Fruit fly (Drosophila melanogaster) whole organism, wandering third instar larva: ENCODE measurements around the gene CG14731.
"Not testable (repeated sequence)": the region's sequence is repeated elsewhere in the genome, so short reads cannot be mapped to it uniquely, and the experiment has no call there.

Experiments
- Abd-B ChIP-seq: fragments of >200 bp; optimal IDR thresholded peaks from 2 replicates; lab custom pipeline; 2017; ENCODE audit warnings: missing biosample characterization, missing genetic modification characterization
- CG32264 ChIP-seq: fragments of 200-800 bp; sonication (Bioruptor generic); optimal IDR thresholded peaks from 2 replicates; lab custom pipeline; 2016; ENCODE audit warnings: missing biosample characterization, missing genetic modification characterization
- CG9705 ChIP-seq: fragments of 200-800 bp; sonication (Bioruptor generic); optimal IDR thresholded peaks from 2 replicates; lab custom pipeline; 2018; ENCODE audit warnings: missing biosample characterization, mild to moderate bottlenecking, missing genetic modification characterization
- Dfd ChIP-seq: fragments of >200 bp; optimal IDR thresholded peaks from 2 replicates; lab custom pipeline; 2017; ENCODE audit warnings: missing biosample characterization, missing genetic modification characterization
- Dif ChIP-seq: fragments of 200-275, 200-300 bp; sonication (Bioruptor generic); optimal IDR thresholded peaks from 2 replicates; lab custom pipeline; 2018; ENCODE audit warnings: missing biosample characterization, missing genetic modification characterization; ENCODE audit not compliant: partially characterized antibody
- GATAd ChIP-seq: sonication (Bioruptor generic); optimal IDR thresholded peaks from 2 replicates; lab custom pipeline; 2016; ENCODE audit warnings: missing biosample characterization, missing genetic modification characterization
- HLH106 ChIP-seq: fragments of 200-800 bp; optimal IDR thresholded peaks from 3 replicates; lab custom pipeline; 2019; ENCODE audit warnings: missing biosample characterization, mild to moderate bottlenecking, missing genetic modification characterization, moderate library complexity
- Hnf4 ChIP-seq: fragments of 200-800 bp; sonication (Bioruptor generic); optimal IDR thresholded peaks from 2 replicates; lab custom pipeline; 2016; ENCODE audit warnings: missing biosample characterization, mild to moderate bottlenecking, missing genetic modification characterization
- Hr78 ChIP-seq: fragments of >200 bp; optimal IDR thresholded peaks from 2 replicates; lab custom pipeline; 2017; ENCODE audit warnings: missing biosample characterization, missing genetic modification characterization
- Hr83 ChIP-seq: fragments of 200-300 bp; sonication (Bioruptor generic); optimal IDR thresholded peaks from 2 replicates; lab custom pipeline; 2016; ENCODE audit warnings: missing biosample characterization, mild to moderate bottlenecking, missing genetic modification characterization, moderate library complexity; ENCODE audit not compliant: poor library complexity, severe bottlenecking
- Jra ChIP-seq: sonication (Bioruptor generic); optimal IDR thresholded peaks from 2 replicates; lab custom pipeline; 2016; ENCODE audit warnings: missing biosample characterization, missing genetic modification characterization
- Myc ChIP-seq: fragments of >200 bp; optimal IDR thresholded peaks from 2 replicates; lab custom pipeline; 2017
- N ChIP-seq: fragments of >200 bp; optimal IDR thresholded peaks from 2 replicates; lab custom pipeline; 2018; ENCODE audit warnings: missing biosample characterization, missing external identifiers, missing genetic modification characterization
- OdsH ChIP-seq: fragments of 200-800 bp; sonication (Bioruptor generic); optimal IDR thresholded peaks from 2 replicates; lab custom pipeline; 2016; ENCODE audit warnings: missing biosample characterization, mild to moderate bottlenecking, missing genetic modification characterization
- Rel ChIP-seq, 2 experiments: fragments of 200-800 bp; sonication (Bioruptor generic) in 1 of 2; optimal IDR thresholded peaks; 2 replicates in 1 of 2; 3 replicates in 1 of 2; lab custom pipeline; 2016 to 2019; ENCODE audit warnings: mild to moderate bottlenecking in 2 of 2, missing biosample characterization in 2 of 2, missing genetic modification characterization in 2 of 2, moderate library complexity in 1 of 2
- Sp1 ChIP-seq: fragments of 200-800 bp; sonication (Bioruptor generic); optimal IDR thresholded peaks from 3 replicates; lab custom pipeline; 2019; ENCODE audit warnings: missing biosample characterization, mild to moderate bottlenecking, missing genetic modification characterization, moderate library complexity
- Vsx2 ChIP-seq: fragments of 200-300, 225-300 bp; sonication (Bioruptor generic); optimal IDR thresholded peaks from 2 replicates; lab custom pipeline; 2018; ENCODE audit warnings: missing biosample characterization, missing genetic modification characterization; ENCODE audit not compliant: partially characterized antibody
- br ChIP-seq: fragments of 200-800 bp; sonication (Bioruptor generic); optimal IDR thresholded peaks from 2 replicates; lab custom pipeline; 2016; ENCODE audit warnings: missing biosample characterization, missing genetic modification characterization
- brk ChIP-seq: fragments of 200-800 bp; sonication (Bioruptor generic); optimal IDR thresholded peaks from 2 replicates; lab custom pipeline; 2016; ENCODE audit warnings: missing biosample characterization, mild to moderate bottlenecking, missing genetic modification characterization
- dmrt93B ChIP-seq: fragments of 200-800 bp; sonication (Bioruptor generic); optimal IDR thresholded peaks from 2 replicates; lab custom pipeline; 2018; ENCODE audit warnings: missing biosample characterization, mild to moderate bottlenecking, missing genetic modification characterization
- dsf ChIP-seq: sonication (Bioruptor generic); optimal IDR thresholded peaks from 2 replicates; lab custom pipeline; 2016; ENCODE audit warnings: missing biosample characterization, missing genetic modification characterization, borderline replicate concordance
- ey ChIP-seq: fragments of 200-800 bp; sonication (Bioruptor generic); optimal IDR thresholded peaks from 2 replicates; lab custom pipeline; 2016; ENCODE audit warnings: missing biosample characterization, missing genetic modification characterization
- foxo ChIP-seq, 2 experiments: fragments of 200-800 bp; sonication (Bioruptor generic); optimal IDR thresholded peaks; 2 replicates in 1 of 2; 3 replicates in 1 of 2; lab custom pipeline; 2016 to 2017; ENCODE audit warnings: missing biosample characterization in 2 of 2, missing genetic modification characterization in 2 of 2
- fru ChIP-seq: fragments of 200-800 bp; sonication (Bioruptor generic); optimal IDR thresholded peaks from 3 replicates; lab custom pipeline; 2016; ENCODE audit warnings: missing biosample characterization, mild to moderate bottlenecking, missing genetic modification characterization
- h ChIP-seq: fragments of 200-800 bp; sonication (Bioruptor generic); optimal IDR thresholded peaks from 3 replicates; lab custom pipeline; 2016; ENCODE audit warnings: missing biosample characterization, mild to moderate bottlenecking, missing genetic modification characterization
- jim ChIP-seq: fragments of 175-275, 200-325 bp; sonication (Bioruptor generic); optimal IDR thresholded peaks from 2 replicates; lab custom pipeline; 2016; ENCODE audit warnings: missing biosample characterization, mild to moderate bottlenecking, missing genetic modification characterization
- lola ChIP-seq: fragments of >200 bp; optimal IDR thresholded peaks from 2 replicates; lab custom pipeline; 2017; ENCODE audit warnings: missing biosample characterization, missing genetic modification characterization
- pan ChIP-seq: fragments of >200 bp; optimal IDR thresholded peaks from 2 replicates; lab custom pipeline; 2017
- psq ChIP-seq: fragments of 200-800 bp; sonication (Bioruptor generic); optimal IDR thresholded peaks from 3 replicates; lab custom pipeline; 2017; ENCODE audit warnings: missing biosample characterization, mild to moderate bottlenecking, missing genetic modification characterization, moderate library complexity
- rgr ChIP-seq: fragments of 200-800 bp; sonication (Bioruptor generic); optimal IDR thresholded peaks from 3 replicates; lab custom pipeline; 2016; ENCODE audit warnings: missing biosample characterization, mild to moderate bottlenecking, missing genetic modification characterization
- sage ChIP-seq: fragments of 200-800 bp; sonication (Bioruptor generic); optimal IDR thresholded peaks from 2 replicates; lab custom pipeline; 2016; ENCODE audit warnings: missing biosample characterization, mild to moderate bottlenecking, missing genetic modification characterization
- sv ChIP-seq: fragments of 200-800 bp; sonication (Bioruptor generic); optimal IDR thresholded peaks from 3 replicates; lab custom pipeline; 2016; ENCODE audit warnings: missing biosample characterization, missing genetic modification characterization
- woc ChIP-seq: sonication (Bioruptor generic); optimal IDR thresholded peaks from 2 replicates; lab custom pipeline; 2016; ENCODE audit warnings: missing biosample characterization, mild to moderate bottlenecking, missing genetic modification characterization

The CG14731 gene

DNA sequence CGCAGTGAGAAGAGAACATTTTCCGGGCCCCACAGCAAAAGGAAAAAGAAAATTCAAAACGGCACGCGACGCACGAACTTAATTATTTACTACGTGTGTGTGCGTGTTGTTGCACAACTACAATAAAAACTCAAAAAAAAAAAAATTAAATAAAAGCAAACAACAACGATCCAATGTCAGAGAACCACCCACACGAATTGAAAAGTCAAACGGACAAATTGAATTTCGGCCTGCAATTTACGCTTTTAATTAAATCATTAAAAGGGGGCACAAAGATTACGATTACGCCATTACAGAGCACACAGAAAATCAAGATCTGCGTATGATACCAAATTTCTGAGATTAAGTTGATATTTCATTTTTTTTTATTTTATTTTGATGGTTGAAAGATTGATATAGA, 16.9 kb downstream of the CG14731 start:
- TF ChIP-seq sage = no peak
- TF ChIP-seq, all 38 proteins: peak for 0

- TF ChIP-seq brk (GFP tag; lab: Kevin White, UChicago) = no peak
- no peak for TF ChIP-seq Abd-B
- TF ChIP-seq Dfd = no peak
- TF ChIP-seq dmrt93B (GFP tag; lab: Kevin White, UChicago) = no peak
- peak; percentile 15 for TF ChIP-seq h
- TF ChIP-seq Dif = peak; percentile 19
- TF ChIP-seq jim (GFP tag; lab: Kevin White, UChicago) = no peak
- TF ChIP-seq pan (lab: Kevin White, UChicago) = no peak
- TF ChIP-seq sage = peak; percentile 6
- no peak for TF ChIP-seq Hr78
- peak; percentile 9 to 37 for TF ChIP-seq foxo (GFP tag; optimal IDR thresholded peaks at IDR 0.05; lab: Kevin White, UChicago)
- no peak for TF ChIP-seq HLH106 (tag; lab: Kevin White, UChicago)
- TF ChIP-seq Sp1 (GFP tag; lab: Kevin White, UChicago) = peak; percentile 21
- TF ChIP-seq Hnf4 (GFP tag; lab: Kevin White, UChicago) = no peak
- TF ChIP-seq lola = no peak
- peak; percentile 3 for TF ChIP-seq fru (GFP tag; lab: Kevin White, UChicago)
- peak; percentile 41 for TF ChIP-seq Hr83
- TF ChIP-seq Rel (GFP tag; optimal IDR thresholded peaks at IDR 0.05; lab: Kevin White, UChicago) = no peak
- TF ChIP-seq Rel (tag; optimal IDR thresholded peaks at IDR 0.05; lab: Kevin White, UChicago) = peak; percentile 32
Observed at dm6 chr3R:11948903-11949358, 17.9 kb downstream of the CG14731 start, which contains the start of gene Cad87A. TSS of gene Cad87A (minus strand) at chr3R:11949129.

DNA sequence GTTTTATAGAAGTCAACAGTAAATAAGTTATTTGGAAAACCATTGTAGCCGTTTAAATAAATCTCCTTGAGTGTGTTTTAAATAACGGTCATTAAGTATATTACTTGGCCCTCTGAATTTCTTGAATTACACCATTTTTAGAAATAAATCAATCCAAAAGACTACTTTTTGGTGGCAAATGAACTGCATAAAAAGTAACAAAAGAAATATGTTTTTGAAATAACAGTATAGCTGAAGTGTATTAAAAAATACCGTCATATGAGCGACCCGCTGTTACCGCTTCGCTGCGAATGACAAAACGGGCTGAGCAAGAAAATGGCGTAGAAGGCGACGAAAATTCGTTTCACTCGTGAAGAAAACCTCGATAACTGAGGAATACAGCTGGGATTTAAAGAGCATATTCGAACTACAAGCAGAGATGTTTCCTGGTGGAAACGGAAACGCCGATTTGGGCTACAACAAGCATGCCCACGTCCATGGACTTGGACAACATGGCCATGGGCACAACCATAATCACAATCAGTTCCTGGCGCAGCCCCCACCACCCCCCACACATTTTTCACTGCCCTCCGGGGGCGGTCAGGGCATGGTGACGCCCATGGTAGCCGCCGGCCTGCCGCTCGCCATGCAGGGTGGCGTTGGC, 18.4 kb downstream of the CG14731 start, which contains the start of gene CG31211:
CG31211 (plus strand) TSS at position 294 of the 643 bp plus-strand sequence.
- TF ChIP-seq ey (GFP tag; lab: Kevin White, UChicago) (peak; percentile 3), foxo (GFP tag; optimal IDR thresholded peaks at IDR 0.05; lab: Kevin White, UChicago) (peak in 1 of 2 experiments; percentile 32), rgr (peak; percentile 57), dsf (no peak), pan (lab: Kevin White, UChicago) (no peak), HLH106 (tag; lab: Kevin White, UChicago) (peak; percentile 13), Hr83 (peak; percentile 50)

- not testable (repeated sequence) for TF ChIP-seq CG9705 (GFP tag; lab: Kevin White, UChicago); N; Vsx2 (GFP tag; lab: Kevin White, UChicago)
Observed at dm6 chr3R:11956444-11956843, 25.4 kb downstream of the CG14731 start, which contains the start of gene Hsp70Aa. TSS of gene Hsp70Aa (minus strand) at chr3R:11956544.

dm6 chr3R:11957388-11957787, 26.3 kb downstream of the CG14731 start:
- no peak for TF ChIP-seq Myc
- no peak for TF ChIP-seq brk (GFP tag; lab: Kevin White, UChicago)

- not testable (repeated sequence) for TF ChIP-seq Myc; rgr; dmrt93B (GFP tag; lab: Kevin White, UChicago)
Observed at dm6 chr3R:11958235-11958634, 27.2 kb downstream of the CG14731 start, which contains the start of gene Hsp70Ab. TSS of gene Hsp70Ab (plus strand) at chr3R:11958535.

- TF ChIP-seq CG9705 (GFP tag; lab: Kevin White, UChicago) (peak; percentile 67), psq (GFP tag; lab: Kevin White, UChicago) (peak; percentile 59), woc (GFP tag; lab: Kevin White, UChicago) (peak; percentile 94), foxo (GFP tag; optimal IDR thresholded peaks at IDR 0.05; lab: Kevin White, UChicago) (peak in 1 of 2 experiments; percentile 84), dmrt93B (GFP tag; lab: Kevin White, UChicago) (peak; percentile 65), rgr (peak; percentile 83), CG32264 (GFP tag; lab: Kevin White, UChicago) (peak; percentile 55), Myc (peak; percentile 69), h (peak; percentile 87), Hr83 (peak; percentile 45), jim (GFP tag; lab: Kevin White, UChicago) (no peak), HLH106 (tag; lab: Kevin White, UChicago) (peak; percentile 81), ey (GFP tag; lab: Kevin White, UChicago) (peak; percentile 80), sv (GFP tag; lab: Kevin White, UChicago) (peak; percentile 54), Jra (GFP tag; lab: Kevin White, UChicago) (peak; percentile 91), Vsx2 (GFP tag; lab: Kevin White, UChicago) (no peak), OdsH (GFP tag; lab: Kevin White, UChicago) (peak; percentile 66), sage (no peak), Hnf4 (GFP tag; lab: Kevin White, UChicago) (peak; percentile 86), br (peak; percentile 73), Rel (GFP tag; optimal IDR thresholded peaks at IDR 0.05; lab: Kevin White, UChicago) (no peak), Rel (tag; optimal IDR thresholded peaks at IDR 0.05; lab: Kevin White, UChicago) (no peak), GATAd (peak; percentile 74), Sp1 (GFP tag; lab: Kevin White, UChicago) (peak; percentile 72), dsf (peak; percentile 85)
Observed at dm6 chr3R:11962739-11963214, 31.7 kb downstream of the CG14731 start, which contains the start of the genes CG3281 and aurA. TSS of gene CG3281 (minus strand) at chr3R:11962805. TSS of gene aurA (plus strand) at chr3R:11963124.
